Fruit fly (Drosophila melanogaster) S2 (cell line): ENCODE measurements around the gene Srg3.
A peak's percentile ranks its signal among the peaks of the same experiment; 100 is the strongest.

Experiments used
- CG8478 ChIP-seq: fragments of >200 bp; optimal IDR thresholded peaks from 2 replicates; lab custom pipeline; 2018
- CTCF ChIP-seq, 2 experiments: fragments of >200 bp; optimal IDR thresholded peaks; 2 replicates each; lab custom pipeline; 2018

Srg3 gene

DNA sequence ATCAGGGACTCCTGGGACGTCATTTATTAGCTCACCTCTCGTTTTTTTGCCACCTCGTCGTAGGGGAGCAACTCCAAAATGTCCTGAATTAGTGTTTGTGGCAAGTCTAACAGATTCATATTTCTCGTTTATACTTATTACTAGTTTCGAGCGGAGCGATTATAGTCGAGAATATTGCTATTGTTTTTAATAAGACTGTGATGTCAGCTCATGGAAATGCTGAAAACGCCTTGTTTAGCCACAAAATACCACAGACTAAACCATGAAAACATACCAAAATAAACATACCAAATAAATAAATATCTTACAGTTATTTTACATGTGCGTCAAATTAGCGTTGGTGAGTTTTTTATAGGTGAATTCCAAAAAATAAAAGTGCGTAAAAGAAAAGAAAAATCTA, 44.6 kb downstream of the Srg3 start, which contains the start of gene pall:
pall (minus strand) TSS at position 205 of the 400 bp plus-strand sequence.
- peak in 1 of 2 experiments; percentile 6 for TF ChIP-seq CTCF (optimal IDR thresholded peaks at IDR 0.05; lab: Kevin White, UChicago)
- no peak for TF ChIP-seq CG8478 (lab: Kevin White, UChicago)

DNA sequence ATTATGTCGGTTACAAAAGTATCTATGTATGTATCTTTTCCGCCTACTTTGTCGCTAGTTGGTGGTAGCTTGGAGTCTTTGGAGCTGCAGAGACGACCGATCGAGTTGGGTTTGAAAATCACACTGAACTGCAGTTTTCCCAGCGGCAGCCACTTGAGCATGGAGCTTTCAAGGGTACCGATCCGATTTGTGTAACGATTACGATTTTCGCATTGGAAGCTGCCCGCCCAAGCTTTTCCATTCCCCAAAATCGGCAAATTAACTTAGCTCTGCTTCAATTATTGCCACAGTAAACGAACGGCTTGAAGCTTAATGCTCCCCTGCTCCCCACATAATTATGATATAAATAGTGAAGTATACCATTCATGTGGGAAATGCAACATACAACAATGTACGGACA, 46.1 kb downstream of the Srg3 start, which contains the start of gene CG32036:
CG32036 (minus strand) TSS at position 101 of the 400 bp plus-strand sequence.
- no peak for TF ChIP-seq CG8478 (lab: Kevin White, UChicago)
- no peak for TF ChIP-seq CTCF (optimal IDR thresholded peaks at IDR 0.05; lab: Kevin White, UChicago)

DNA sequence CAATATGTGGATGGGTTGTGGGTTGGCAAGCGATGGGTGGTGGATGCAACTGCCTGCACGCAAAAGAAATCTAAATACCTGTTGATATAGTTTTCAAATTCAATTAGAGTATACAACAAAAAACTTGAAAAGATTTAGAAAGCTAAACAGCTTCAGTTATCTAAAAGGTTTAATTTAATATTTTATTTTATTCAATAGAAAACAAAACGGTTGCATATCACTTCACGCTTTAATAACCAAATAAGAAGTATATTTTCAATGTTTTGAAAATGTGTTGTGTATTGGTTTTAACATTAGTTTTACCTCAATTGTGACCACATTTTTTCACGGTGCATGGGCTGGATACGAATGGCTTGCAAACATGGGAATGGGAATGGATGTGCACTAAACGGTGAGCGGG, 46.6 kb downstream of the Srg3 start:
- TF ChIP-seq CG8478 (lab: Kevin White, UChicago) = no peak

DNA sequence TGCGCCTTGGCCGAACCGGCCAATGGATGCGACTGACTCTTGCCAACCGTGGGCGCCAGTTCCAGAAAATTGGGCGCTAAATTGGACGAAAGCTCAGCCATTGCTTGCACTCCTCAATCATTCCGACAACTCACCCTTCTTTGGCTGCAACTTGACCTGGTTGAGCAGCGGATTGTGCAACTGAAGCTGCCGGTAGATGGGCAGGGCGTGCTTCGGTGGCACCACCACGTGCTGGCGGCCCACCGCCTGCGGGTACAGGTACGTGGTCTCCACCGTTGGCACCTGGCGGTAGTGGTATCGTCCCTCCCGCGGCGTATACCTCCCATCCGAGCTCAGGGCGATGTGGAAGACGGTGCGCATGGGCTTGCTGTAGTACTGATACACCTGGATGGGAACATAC, 47.4 kb downstream of the Srg3 start:
- TF ChIP-seq CTCF (optimal IDR thresholded peaks at IDR 0.05; lab: Kevin White, UChicago) (no peak), CG8478 (lab: Kevin White, UChicago) (no peak)

DNA sequence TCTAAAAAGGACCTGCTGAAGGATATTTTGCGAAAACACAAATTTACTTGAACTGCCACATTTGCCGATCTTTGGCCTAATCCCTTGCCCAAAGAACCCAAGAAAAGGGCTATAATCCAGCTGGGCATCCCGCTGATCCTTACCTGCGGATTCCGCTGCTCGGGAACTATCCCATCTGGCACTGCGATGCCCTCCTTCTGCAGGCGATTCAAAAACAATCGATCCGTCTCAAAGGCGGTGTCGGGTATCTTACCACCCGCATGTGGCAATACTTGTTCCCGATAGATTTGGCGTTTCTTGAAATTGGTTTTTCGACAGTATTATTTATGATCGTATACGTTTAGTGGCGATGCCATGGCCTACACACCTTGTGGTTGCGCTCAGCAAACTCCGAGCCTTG, 48.3 kb downstream of the Srg3 start:
- TF ChIP-seq CTCF (optimal IDR thresholded peaks at IDR 0.05; lab: Kevin White, UChicago) (no peak), CG8478 (lab: Kevin White, UChicago) (no peak)

DNA sequence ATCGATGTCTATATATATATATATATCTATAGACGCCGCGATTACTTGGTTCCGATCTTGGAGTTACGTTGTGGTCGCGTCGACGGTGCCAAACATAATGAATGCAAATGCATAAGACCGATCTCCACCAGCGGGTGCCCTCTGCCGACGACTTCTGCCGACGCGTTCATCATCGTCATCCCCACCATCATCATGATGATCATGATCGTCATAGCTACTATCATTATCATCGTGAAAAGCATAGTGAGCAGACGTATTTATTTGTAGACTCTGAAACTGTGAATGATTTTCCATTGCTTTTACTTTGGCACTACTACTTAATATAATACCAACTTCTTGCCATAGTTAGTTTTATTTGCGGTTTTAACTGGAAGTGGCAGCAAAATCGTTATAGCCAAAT, 49.1 kb downstream of the Srg3 start, which contains the start of gene CG32037:
CG32037 (minus strand) TSS at position 101 of the 400 bp plus-strand sequence.
- TF ChIP-seq CTCF (optimal IDR thresholded peaks at IDR 0.05; lab: Kevin White, UChicago) (no peak), CG8478 (lab: Kevin White, UChicago) (no peak)
